Worm (Caenorhabditis elegans) whole organism, late embryonic: ENCODE results near the gene C45H4.14.

ENCODE experiments used
- Y22D7AL.16 ChIP-seq: sonication (generic microtip); optimal IDR thresholded peaks from 2 replicates; lab custom pipeline; 2016; ENCODE audit warnings: missing genetic modification characterization, missing compliant biosample characterization
- ceh-22 ChIP-seq: sonication (generic microtip); optimal IDR thresholded peaks from 2 replicates; lab custom pipeline; 2017; ENCODE audit warnings: missing biosample characterization, missing genetic modification characterization
- ceh-24 ChIP-seq: sonication (generic microtip); optimal IDR thresholded peaks from 2 replicates; lab custom pipeline; 2016; ENCODE audit warnings: mild to moderate bottlenecking, missing genetic modification characterization, missing compliant biosample characterization
- ceh-31 ChIP-seq: sonication (generic microtip); optimal IDR thresholded peaks from 2 replicates; lab custom pipeline; 2016; ENCODE audit warnings: missing genetic modification characterization, missing compliant biosample characterization
- dmd-4 ChIP-seq: sonication (generic microtip); optimal IDR thresholded peaks from 2 replicates; lab custom pipeline; 2016; ENCODE audit warnings: borderline replicate concordance, missing genetic modification characterization, missing compliant biosample characterization
- ets-4 ChIP-seq: sonication (generic microtip); optimal IDR thresholded peaks from 2 replicates; lab custom pipeline; 2016; ENCODE audit warnings: missing genetic modification characterization, missing compliant biosample characterization
- fkh-6 ChIP-seq: sonication (generic microtip); optimal IDR thresholded peaks from 2 replicates; lab custom pipeline; 2016; ENCODE audit warnings: missing genetic modification characterization, missing compliant biosample characterization
- hlh-30 ChIP-seq: sonication (generic microtip); optimal IDR thresholded peaks from 2 replicates; lab custom pipeline; 2017; ENCODE audit warnings: antibody characterized with exemption, missing genetic modification characterization, missing compliant biosample characterization; ENCODE audit not compliant: insufficient read depth
- nfya-1 ChIP-seq: sonication (generic microtip); optimal IDR thresholded peaks from 2 replicates; lab custom pipeline; 2017; ENCODE audit warnings: missing genetic modification characterization, mild to moderate bottlenecking, missing compliant biosample characterization, antibody characterized with exemption, moderate library complexity
- nhr-11 ChIP-seq: fragments of 150-350 bp; optimal IDR thresholded peaks from 2 replicates; lab custom pipeline; 2014; ENCODE audit warnings: missing biosample characterization, missing genetic modification characterization
- sox-4 ChIP-seq: sonication (generic microtip); optimal IDR thresholded peaks from 2 replicates; lab custom pipeline; 2017; ENCODE audit warnings: mild to moderate bottlenecking, missing genetic modification characterization, inconsistent platforms, missing compliant biosample characterization
- syd-9 ChIP-seq: sonication (generic microtip); optimal IDR thresholded peaks from 2 replicates; lab custom pipeline; 2016; ENCODE audit warnings: mild to moderate bottlenecking, missing genetic modification characterization, moderate library complexity, missing compliant biosample characterization
- ttx-3 ChIP-seq: sonication (generic microtip); optimal IDR thresholded peaks from 2 replicates; lab custom pipeline; 2016; ENCODE audit warnings: missing genetic modification reagents, missing genetic modification characterization, missing compliant biosample characterization
- unc-86 ChIP-seq: sonication (generic microtip); optimal IDR thresholded peaks from 2 replicates; lab custom pipeline; 2016; ENCODE audit warnings: missing genetic modification characterization, missing compliant biosample characterization

- TF ChIP-seq ceh-22 (tag; lab: Kevin White, UChicago) (no peak), dmd-4 (tag; lab: Kevin White, UChicago) (no peak), ttx-3 (tag; lab: Kevin White, UChicago) (no peak), unc-86 (no peak), syd-9 (tag; lab: Kevin White, UChicago) (no peak), ets-4 (no peak), nfya-1 (tag; lab: Kevin White, UChicago) (peak; percentile 92), ceh-31 (tag; lab: Kevin White, UChicago) (no peak), Y22D7AL.16 (tag; lab: Kevin White, UChicago) (no peak), ceh-24 (tag; lab: Kevin White, UChicago) (no peak), sox-4 (tag; lab: Kevin White, UChicago) (no peak), hlh-30 (no peak), nhr-11 (no peak), fkh-6 (tag; lab: Kevin White, UChicago) (no peak)
Observed at ce11 chrV:2207527-2207926, 48.3 kb upstream of the C45H4.14 start.
